Fruit fly (Drosophila melanogaster): ENCODE measurements around the gene MTA1-like.

MTA1-like gene

dm6 chr3R:5600361-5601043, 48.0 kb downstream of the MTA1-like start (continued):
- TF ChIP-seq Kr (GFP tag; optimal IDR thresholded peaks at IDR 0.05): no peak
- TF ChIP-seq CG11093 (GFP tag; IDR thresholded peaks at IDR 0.05): no peak
- TF ChIP-seq Lim3 (GFP tag; IDR thresholded peaks at IDR 0.05): no peak
- no peak for TF ChIP-seq CG1529 (GFP tag; optimal IDR thresholded peaks at IDR 0.05)
- no peak for TF ChIP-seq CG1233 (GFP tag; optimal IDR thresholded peaks at IDR 0.05)
- TF ChIP-seq CG17359 (tag; optimal IDR thresholded peaks at IDR 0.05): no peak
- no peak for TF ChIP-seq mld (GFP tag; IDR thresholded peaks at IDR 0.05; ENCODE audit: partially characterized antibody)
- no peak for TF ChIP-seq tll (GFP tag; optimal IDR thresholded peaks at IDR 0.05)
- TF ChIP-seq CG42726 (GFP tag; IDR thresholded peaks at IDR 0.05; ENCODE audit: partially characterized antibody): no peak
- TF ChIP-seq bigmax (GFP tag; optimal IDR thresholded peaks at IDR 0.05): peak; percentile 94
- no peak for TF ChIP-seq Hr51 (GFP tag; optimal IDR thresholded peaks at IDR 0.05)
- no peak for TF ChIP-seq slou (GFP tag; optimal IDR thresholded peaks at IDR 0.05)
- no peak for TF ChIP-seq chn (GFP tag; optimal IDR thresholded peaks at IDR 0.05)
- TF ChIP-seq bsh (GFP tag; optimal IDR thresholded peaks at IDR 0.05): peak; percentile 11 to 23
- no peak for TF ChIP-seq Asciz (GFP tag; optimal IDR thresholded peaks at IDR 0.05)
- no peak for TF ChIP-seq Dbx (GFP tag; IDR thresholded peaks at IDR 0.05)
- no peak for TF ChIP-seq CG14441 (GFP tag; IDR thresholded peaks at IDR 0.05)
- no peak for TF ChIP-seq Drgx (GFP tag; IDR thresholded peaks at IDR 0.05)
- TF ChIP-seq CG17568 (GFP tag; optimal IDR thresholded peaks at IDR 0.05): no peak
- no peak for TF ChIP-seq CG12744 (GFP tag; optimal IDR thresholded peaks at IDR 0.05)
- TF ChIP-seq CG3163 (GFP tag; optimal IDR thresholded peaks at IDR 0.05): no peak
- no peak for TF ChIP-seq CoRest (tag; optimal IDR thresholded peaks at IDR 0.05)
- peak; percentile 39 for TF ChIP-seq CG18599 (GFP tag; optimal IDR thresholded peaks at IDR 0.05)
- TF ChIP-seq H2.0 (GFP tag; IDR thresholded peaks at IDR 0.05): no peak
- TF ChIP-seq Atf3 (GFP tag; optimal IDR thresholded peaks at IDR 0.05): no peak
- peak; percentile 58 for TF ChIP-seq wek (GFP tag; optimal IDR thresholded peaks at IDR 0.05)
- peak; percentile 25 for TF ChIP-seq lilli (GFP tag; optimal IDR thresholded peaks at IDR 0.05)
- no peak for TF ChIP-seq CG17361 (GFP tag; IDR thresholded peaks at IDR 0.05)
- no peak for TF ChIP-seq Side (GFP tag; optimal IDR thresholded peaks at IDR 0.05)
- TF ChIP-seq CG9609 (GFP tag; optimal IDR thresholded peaks at IDR 0.05): no peak
- peak; percentile 5 for TF ChIP-seq pb (GFP tag; optimal IDR thresholded peaks at IDR 0.05)
- no peak for TF ChIP-seq NFAT (GFP tag; IDR thresholded peaks at IDR 0.05)
- peak; percentile 7 for TF ChIP-seq CG4707 (GFP tag; optimal IDR thresholded peaks at IDR 0.05)
- no peak for TF ChIP-seq tna (GFP tag; IDR thresholded peaks at IDR 0.05; ENCODE audit: partially characterized antibody)
- peak; percentile 13 for TF ChIP-seq NfI (GFP tag; optimal IDR thresholded peaks at IDR 0.05)
- TF ChIP-seq CG31365 (tag; optimal IDR thresholded peaks at IDR 0.05): no peak
- TF ChIP-seq fd102C (GFP tag; optimal IDR thresholded peaks at IDR 0.05): no peak
- TF ChIP-seq Scr (GFP tag; IDR thresholded peaks at IDR 0.05; ENCODE audit: partially characterized antibody): no peak
- TF ChIP-seq ind (GFP tag; optimal IDR thresholded peaks at IDR 0.05): no peak
- TF ChIP-seq CG10565 (GFP tag; optimal IDR thresholded peaks at IDR 0.05): no peak
- no peak for TF ChIP-seq unpg (GFP tag; optimal IDR thresholded peaks at IDR 0.05)
- TF ChIP-seq Sry-δ (GFP tag; optimal IDR thresholded peaks at IDR 0.05): no peak
- no peak for TF ChIP-seq en (GFP tag; optimal IDR thresholded peaks at IDR 0.05)
- TF ChIP-seq CG6791 (GFP tag; IDR thresholded peaks at IDR 0.05; ENCODE audit: partially characterized antibody): no peak
- no peak for TF ChIP-seq CG12219 (GFP tag; optimal IDR thresholded peaks at IDR 0.05)
- no peak for TF ChIP-seq CG13424 (tag; optimal IDR thresholded peaks at IDR 0.05)
- TF ChIP-seq CG7963 (GFP tag; IDR thresholded peaks at IDR 0.05; ENCODE audit: partially characterized antibody): no peak
- no peak for TF ChIP-seq oc (tag; optimal IDR thresholded peaks at IDR 0.05)
- no peak for TF ChIP-seq CG14860 (GFP tag; IDR thresholded peaks at IDR 0.05; ENCODE audit: partially characterized antibody)
